Fruit fly (Drosophila melanogaster) whole organism, embryonic: ENCODE results near the gene Cipc.

ENCODE experiments used
- Aef1 ChIP-seq: fragments of 200-800 bp; sonication (Bioruptor generic); IDR thresholded peaks from 3 replicates; pipeline ENCODE4 v1.3.6; 2022; ENCODE audit warnings: missing biosample characterization, missing genetic modification characterization
- CG10431 ChIP-seq: fragments of 200-800 bp; sonication (Bioruptor generic); optimal IDR thresholded peaks from 3 replicates; lab custom pipeline; 2018; ENCODE audit warnings: missing biosample characterization, mild to moderate bottlenecking, missing genetic modification characterization
- CG10959 ChIP-seq: fragments of 200-800 bp; sonication (Bioruptor generic); IDR thresholded peaks from 2 replicates; pipeline ENCODE4 v1.3.6; 2022; ENCODE audit warnings: missing biosample characterization, missing genetic modification characterization
- CG13296 ChIP-seq: fragments of 200-800 bp; sonication (Bioruptor generic); optimal IDR thresholded peaks from 3 replicates; lab custom pipeline; 2018; ENCODE audit warnings: missing biosample characterization, mild to moderate bottlenecking, missing genetic modification characterization
- CG13775 ChIP-seq: fragments of 200-800 bp; sonication (Bioruptor generic); optimal IDR thresholded peaks from 3 replicates; lab custom pipeline; 2017; ENCODE audit warnings: missing biosample characterization, mild to moderate bottlenecking, missing genetic modification characterization
- CG14441 ChIP-seq: fragments of 200-800 bp; sonication (Bioruptor generic); IDR thresholded peaks from 2 replicates; pipeline ENCODE4 v1.3.6; 2022; ENCODE audit warnings: missing biosample characterization, missing genetic modification characterization
- CG14860 ChIP-seq: fragments of 200-800 bp; sonication (Bioruptor generic); IDR thresholded peaks from 3 replicates; pipeline ENCODE4 v1.3.6; 2022; ENCODE audit warnings: missing biosample characterization, missing genetic modification characterization; ENCODE audit not compliant: partially characterized antibody
- CG1529 ChIP-seq: fragments of 200-800 bp; sonication (Bioruptor generic); optimal IDR thresholded peaks from 3 replicates; lab custom pipeline; 2018; ENCODE audit warnings: missing biosample characterization, missing genetic modification characterization
- CG15514 ChIP-seq: fragments of 200-800 bp; sonication (Bioruptor generic); optimal IDR thresholded peaks from 3 replicates; lab custom pipeline; 2017; ENCODE audit warnings: missing biosample characterization, missing genetic modification characterization, mild to moderate bottlenecking, moderate library complexity, missing genetic modification reagents
- CG16813 ChIP-seq: fragments of 200-800 bp; sonication (Bioruptor generic); IDR thresholded peaks from 3 replicates; pipeline ENCODE4 v1.3.6; 2022; ENCODE audit warnings: missing biosample characterization, missing genetic modification characterization; ENCODE audit not compliant: partially characterized antibody
- CG17612 ChIP-seq: fragments of 200-800 bp; sonication (Bioruptor generic); IDR thresholded peaks from 2 replicates; pipeline ENCODE4 v1.3.6; 2022; ENCODE audit warnings: missing biosample characterization, missing genetic modification characterization
- CG18011 ChIP-seq: fragments of 200-800 bp; sonication (Bioruptor generic); optimal IDR thresholded peaks from 2 replicates; lab custom pipeline; 2017; ENCODE audit warnings: missing biosample characterization, missing genetic modification characterization, mild to moderate bottlenecking, moderate library complexity, missing genotype
- CG2889 ChIP-seq: fragments of 200-800 bp; sonication (Bioruptor generic); IDR thresholded peaks from 3 replicates; pipeline ENCODE4 v1.3.6; 2022; ENCODE audit warnings: missing biosample characterization, missing genetic modification characterization
- CG30020 ChIP-seq: fragments of 200-800 bp; optimal IDR thresholded peaks from 2 replicates; lab custom pipeline; 2019; ENCODE audit warnings: missing biosample characterization, mild to moderate bottlenecking, missing genetic modification characterization, moderate library complexity
- CG3065 ChIP-seq: fragments of 200-800 bp; sonication (Bioruptor generic); optimal IDR thresholded peaks from 2 replicates; lab custom pipeline; 2016; ENCODE audit warnings: missing biosample characterization, missing genetic modification characterization
- CG31224 ChIP-seq: fragments of 200-800 bp; sonication (Bioruptor generic); IDR thresholded peaks from 2 replicates; pipeline ENCODE4 v1.3.6; 2022; ENCODE audit warnings: missing biosample characterization, missing genetic modification characterization
- CG32532 ChIP-seq: fragments of 200-800 bp; sonication (Bioruptor generic); IDR thresholded peaks from 2 replicates; pipeline ENCODE4 v1.3.6; 2022; ENCODE audit warnings: missing biosample characterization, missing genetic modification characterization
- CG3726 ChIP-seq: fragments of 200-800 bp; sonication (Bioruptor generic); IDR thresholded peaks from 3 replicates; pipeline ENCODE4, ENCODE4 v1.3.6; 2022; ENCODE audit warnings: missing biosample characterization, missing genetic modification characterization
- CG4360 ChIP-seq: fragments of 200-800 bp; sonication (Bioruptor generic); IDR thresholded peaks from 2 replicates; pipeline ENCODE4 v1.3.6; 2022; ENCODE audit warnings: missing biosample characterization, missing genetic modification characterization
- CG7786 ChIP-seq: fragments of 200-800 bp; sonication (Bioruptor generic); optimal IDR thresholded peaks from 2 replicates; lab custom pipeline; 2016; ENCODE audit warnings: missing biosample characterization, missing genetic modification characterization
- CTCF ChIP-seq: fragments of 200-800 bp; sonication (Bioruptor generic); optimal IDR thresholded peaks from 2 replicates; lab custom pipeline; 2017; ENCODE audit warnings: missing biosample characterization, mild to moderate bottlenecking, missing genetic modification characterization, moderate library complexity
- Dad ChIP-seq: fragments of 200-800 bp; sonication (Bioruptor generic); optimal IDR thresholded peaks from 3 replicates; lab custom pipeline; 2016; ENCODE audit warnings: missing biosample characterization, missing genetic modification characterization
- Deaf1 ChIP-seq: fragments of 200-800 bp; optimal IDR thresholded peaks from 3 replicates; lab custom pipeline; 2019; ENCODE audit warnings: missing biosample characterization, mild to moderate bottlenecking, missing genetic modification characterization, moderate library complexity
- Eip74EF ChIP-seq, 2 experiments: fragments of 200-800 bp in 1 of 2; fragments of >200 bp in 1 of 2; sonication (Bioruptor generic) in 1 of 2; optimal IDR thresholded peaks; 2 replicates each; lab custom pipeline; 2017 to 2019; ENCODE audit warnings: missing biosample characterization in 2 of 2, missing genetic modification characterization in 2 of 2, mild to moderate bottlenecking in 1 of 2, moderate library complexity in 1 of 2
- HLH4C ChIP-seq: fragments of 200-800 bp; sonication (Bioruptor generic); IDR thresholded peaks from 3 replicates; pipeline ENCODE4 v1.3.6; 2022; ENCODE audit warnings: missing biosample characterization, missing genetic modification characterization; ENCODE audit not compliant: partially characterized antibody
- HLH54F ChIP-seq: fragments of 200-800 bp; sonication (Bioruptor generic); optimal IDR thresholded peaks from 3 replicates; lab custom pipeline; 2016; ENCODE audit warnings: missing biosample characterization, missing genetic modification characterization
- Hmr ChIP-seq: fragments of 200-800 bp; sonication (Bioruptor generic); optimal IDR thresholded peaks from 3 replicates; lab custom pipeline; 2017; ENCODE audit warnings: mild to moderate bottlenecking, missing biosample characterization, missing genetic modification reagents, missing genetic modification characterization
- MBD-R2 ChIP-seq: fragments of 200-800 bp; sonication (Bioruptor generic); IDR thresholded peaks from 2 replicates; pipeline ENCODE4 v1.3.6; 2022; ENCODE audit warnings: missing biosample characterization, missing genetic modification characterization
- NC2α ChIP-seq: fragments of 200-800 bp; sonication (Bioruptor generic); optimal IDR thresholded peaks from 2 replicates; lab custom pipeline; 2016; ENCODE audit warnings: missing biosample characterization, missing genetic modification characterization
- Tbp ChIP-seq: fragments of >200 bp; optimal IDR thresholded peaks from 2 replicates; lab custom pipeline; 2018; ENCODE audit warnings: missing biosample characterization, missing genetic modification characterization
- Xrp1 ChIP-seq: fragments of 200-800 bp; sonication (Bioruptor generic); IDR thresholded peaks from 2 replicates; pipeline ENCODE4 v1.3.6; 2022; ENCODE audit warnings: missing biosample characterization, missing genetic modification characterization
- caup ChIP-seq: fragments of 200-800 bp; sonication (Bioruptor generic); optimal IDR thresholded peaks from 3 replicates; lab custom pipeline; 2017; ENCODE audit warnings: missing biosample characterization, mild to moderate bottlenecking, missing genetic modification characterization, moderate library complexity; ENCODE audit not compliant: severe bottlenecking
- dpn ChIP-seq, 2 experiments: fragments of 200-800 bp; sonication (Bioruptor generic); optimal IDR thresholded peaks; 3 replicates each; lab custom pipeline; 2016; ENCODE audit warnings: missing biosample characterization in 2 of 2, missing genetic modification characterization in 2 of 2
- eyg ChIP-seq: fragments of 200-800 bp; sonication (Bioruptor generic); optimal IDR thresholded peaks from 3 replicates; lab custom pipeline; 2016; ENCODE audit warnings: missing biosample characterization, missing genetic modification characterization
- fd102C ChIP-seq: fragments of 200-800 bp; sonication (Bioruptor generic); optimal IDR thresholded peaks from 2 replicates; lab custom pipeline; 2018; ENCODE audit warnings: missing biosample characterization, mild to moderate bottlenecking, missing genetic modification characterization, moderate library complexity
- fd96Cb ChIP-seq: fragments of 200-800 bp; sonication (Bioruptor generic); optimal IDR thresholded peaks from 2 replicates; lab custom pipeline; 2018; ENCODE audit warnings: missing biosample characterization, mild to moderate bottlenecking, missing genetic modification characterization, moderate library complexity
- fru ChIP-seq: fragments of >200 bp; optimal IDR thresholded peaks from 2 replicates; lab custom pipeline; 2017
- gfzf ChIP-seq: fragments of 200-800 bp; sonication (Bioruptor generic); optimal IDR thresholded peaks from 2 replicates; lab custom pipeline; 2016; ENCODE audit warnings: missing biosample characterization, mild to moderate bottlenecking, missing genetic modification characterization, moderate library complexity
- ind ChIP-seq: fragments of 200-800 bp; sonication (Bioruptor generic); optimal IDR thresholded peaks from 3 replicates; lab custom pipeline; 2016; ENCODE audit warnings: missing biosample characterization, missing genetic modification characterization
- inv ChIP-seq: fragments of 200-800 bp; sonication (Bioruptor generic); IDR thresholded peaks from 2 replicates; pipeline ENCODE4 v1.3.6; 2022; ENCODE audit warnings: missing biosample characterization, missing genetic modification characterization; ENCODE audit not compliant: partially characterized antibody
- lab ChIP-seq: fragments of 200-800 bp; sonication (Bioruptor generic); optimal IDR thresholded peaks from 3 replicates; lab custom pipeline; 2017; ENCODE audit warnings: missing biosample characterization, missing genetic modification characterization, mild to moderate bottlenecking, moderate library complexity, missing genetic modification reagents
- lbe ChIP-seq: fragments of 200-800 bp; sonication (Bioruptor generic); optimal IDR thresholded peaks from 2 replicates; lab custom pipeline; 2016; ENCODE audit warnings: missing biosample characterization, mild to moderate bottlenecking, missing genetic modification characterization
- odd ChIP-seq: fragments of 200-800 bp; sonication (Bioruptor generic); optimal IDR thresholded peaks from 2 replicates; lab custom pipeline; 2017; ENCODE audit warnings: missing biosample characterization, mild to moderate bottlenecking, missing genetic modification characterization
- pb ChIP-seq: fragments of 200-800 bp; sonication (Bioruptor generic); optimal IDR thresholded peaks from 3 replicates; lab custom pipeline; 2016; ENCODE audit warnings: missing biosample characterization, missing genetic modification characterization
- pzg ChIP-seq: fragments of 200-800 bp; sonication (Bioruptor generic); optimal IDR thresholded peaks from 3 replicates; lab custom pipeline; 2018; ENCODE audit warnings: missing biosample characterization, mild to moderate bottlenecking, missing genetic modification characterization, moderate library complexity
- row ChIP-seq: fragments of 200-800 bp; sonication (Bioruptor generic); IDR thresholded peaks from 3 replicates; pipeline ENCODE4 v1.3.6; 2022; ENCODE audit warnings: missing biosample characterization, missing genetic modification characterization
- scrt ChIP-seq: fragments of 200-800 bp; sonication (Bioruptor generic); optimal IDR thresholded peaks from 2 replicates; lab custom pipeline; 2018; ENCODE audit warnings: missing biosample characterization, mild to moderate bottlenecking, missing genetic modification characterization, moderate library complexity
- sd ChIP-seq: fragments of 200-800 bp; sonication (Bioruptor generic); optimal IDR thresholded peaks from 3 replicates; lab custom pipeline; 2018; ENCODE audit warnings: missing biosample characterization, mild to moderate bottlenecking, missing genetic modification characterization, moderate library complexity
- tup ChIP-seq: fragments of 200-800 bp; sonication (Bioruptor generic); optimal IDR thresholded peaks from 2 replicates; lab custom pipeline; 2016; ENCODE audit warnings: missing biosample characterization, mild to moderate bottlenecking, missing genetic modification characterization, moderate library complexity
- vnd ChIP-seq: fragments of 200-800 bp; sonication (Bioruptor generic); IDR thresholded peaks from 3 replicates; pipeline ENCODE4 v1.3.6; 2022; ENCODE audit warnings: missing biosample characterization, missing genetic modification characterization; ENCODE audit not compliant: partially characterized antibody
- zfh1 ChIP-seq: fragments of 200-800 bp; sonication (Bioruptor generic); IDR thresholded peaks from 3 replicates; pipeline ENCODE4 v1.3.6; 2022; ENCODE audit warnings: missing biosample characterization, missing genetic modification characterization

Gene Cipc

dm6 chr3R:26172040-26172439, 65.4 kb downstream of the Cipc start (continued):
- no peak for TF ChIP-seq Eip74EF (GFP tag; optimal IDR thresholded peaks at IDR 0.05; lab: Kevin White, UChicago)
- no peak for TF ChIP-seq CG30020 (tag; lab: Kevin White, UChicago)
- no peak for TF ChIP-seq gfzf
- peak in 1 of 2 experiments; percentile 61 for TF ChIP-seq dpn (GFP tag; optimal IDR thresholded peaks at IDR 0.05; lab: Kevin White, UChicago)
- TF ChIP-seq Hmr (GFP tag; lab: Kevin White, UChicago) = peak; percentile 71
- TF ChIP-seq CG10959 (GFP tag; lab: Robert Waterston, UW) = no peak
- no peak for TF ChIP-seq CG18011 (GFP tag; lab: Kevin White, UChicago)
- peak; percentile 71 for TF ChIP-seq scrt
- TF ChIP-seq pzg (GFP tag; lab: Kevin White, UChicago) = no peak
- TF ChIP-seq CG14860 = no peak
- peak; percentile 73 for TF ChIP-seq caup
- TF ChIP-seq Aef1 (GFP tag; lab: Robert Waterston, UW) = no peak; the same call in 2 of the 3 replicates
- TF ChIP-seq lab (GFP tag; lab: Kevin White, UChicago) = peak; percentile 88
- no peak; the same call in 1 of the 3 replicates for TF ChIP-seq row
- no peak for TF ChIP-seq CG3065 (GFP tag; lab: Kevin White, UChicago)
- TF ChIP-seq odd (GFP tag; lab: Kevin White, UChicago) = no peak
- TF ChIP-seq lbe (GFP tag; lab: Kevin White, UChicago) = no peak
- TF ChIP-seq fru = no peak
- no peak for TF ChIP-seq CG2889 (GFP tag; lab: Robert Waterston, UW)
- TF ChIP-seq Deaf1 (tag; lab: Kevin White, UChicago) = peak; percentile 47
- TF ChIP-seq CG1529 = no peak
- TF ChIP-seq CG17612 = 0 out of 2 replicates have a peak, but pooled peaks have one; percentile 27
- TF ChIP-seq fd96Cb (tag; lab: Kevin White, UChicago) = peak; percentile 45
- peak; percentile 65 for TF ChIP-seq CG15514 (GFP tag; lab: Kevin White, UChicago)
- TF ChIP-seq CG13296 (GFP tag; lab: Kevin White, UChicago) = peak; percentile 63
- peak; percentile 28 for TF ChIP-seq Dad (GFP tag; lab: Kevin White, UChicago)
- TF ChIP-seq Xrp1 (GFP tag; lab: Robert Waterston, UW) = peak; percentile 70; the same call in 1 of the 2 replicates
- TF ChIP-seq Tbp = no peak
- no peak for TF ChIP-seq tup (GFP tag; lab: Kevin White, UChicago)
- no peak for TF ChIP-seq CG31224 (GFP tag; lab: Robert Waterston, UW)
- no peak for TF ChIP-seq CG16813 (GFP tag; lab: Robert Waterston, UW)
- TF ChIP-seq HLH4C (GFP tag; lab: Robert Waterston, UW) = no peak
- TF ChIP-seq CG3726 = no peak
- TF ChIP-seq CTCF = no peak
- no peak for TF ChIP-seq CG10431
- no peak for TF ChIP-seq eyg (GFP tag; lab: Kevin White, UChicago)
- TF ChIP-seq pb (GFP tag; lab: Kevin White, UChicago) = no peak
- no peak for TF ChIP-seq HLH54F (GFP tag; lab: Kevin White, UChicago)
- TF ChIP-seq CG7786 (GFP tag; lab: Kevin White, UChicago) = peak; percentile 10
- TF ChIP-seq CG4360 = no peak
- TF ChIP-seq MBD-R2 (GFP tag; lab: Robert Waterston, UW) = no peak
- TF ChIP-seq CG32532 (GFP tag; lab: Robert Waterston, UW) = peak; percentile 74; the same call in 1 of the 2 replicates
- TF ChIP-seq zfh1 = no peak
- no peak for TF ChIP-seq NC2α
- TF ChIP-seq CG13775 (GFP tag; lab: Kevin White, UChicago) = no peak
- TF ChIP-seq sd (tag; lab: Kevin White, UChicago) = no peak
- TF ChIP-seq fd102C (GFP tag; lab: Kevin White, UChicago) = no peak
- TF ChIP-seq CG14441 = peak; percentile 68
- TF ChIP-seq vnd = no peak
- no peak for TF ChIP-seq inv
- peak; percentile 71 for TF ChIP-seq ind
